Worm (Caenorhabditis elegans): Measurements from ENCODE around the gene srw-123.

Gene srw-123

ce11 chrV:2979978-2980377, 4.8 kb upstream of the srw-123 start, which contains the start of gene srw-118:
srw-118 (minus strand) TSS chrV:2980078.
- TF ChIP-seq mab-9 (GFP tag; IDR thresholded peaks at IDR 0.05) (no peak), dsc-1 (tag; optimal IDR thresholded peaks at IDR 0.05) (no peak), zag-1 (tag; optimal IDR thresholded peaks at IDR 0.05) (no peak), unc-30 (tag; optimal IDR thresholded peaks at IDR 0.05) (no peak), elt-3 (tag; optimal IDR thresholded peaks at IDR 0.05) (no peak), pag-3 (tag; optimal IDR thresholded peaks at IDR 0.05; ENCODE audit: borderline replicate concordance, insufficient read depth) (no peak), sup-37 (GFP tag; optimal IDR thresholded peaks at IDR 0.05) (no peak), lin-13 (GFP tag; optimal IDR thresholded peaks at IDR 0.05) (no peak), nhr-71 (tag; optimal IDR thresholded peaks at IDR 0.05) (no peak), grh-1 (GFP tag; IDR thresholded peaks at IDR 0.05) (no peak), hlh-4 (tag; optimal IDR thresholded peaks at IDR 0.05) (no peak), isw-1 (GFP tag; IDR thresholded peaks at IDR 0.05) (no peak), skn-1 (tag; optimal IDR thresholded peaks at IDR 0.05) (no peak), lin-14 (GFP tag; optimal IDR thresholded peaks at IDR 0.05) (no peak), ztf-11 (tag; optimal IDR thresholded peaks at IDR 0.05) (no peak), unc-86 (tag; optimal IDR thresholded peaks at IDR 0.05) (no peak)

ce11 chrV:2976287-2976686, 1.1 kb upstream of the srw-123 start, which contains the start of gene srw-124:
srw-124 (plus strand) TSS chrV:2976587.
- TF ChIP-seq nhr-237 (tag; optimal IDR thresholded peaks at IDR 0.05), result no peak
- TF ChIP-seq lsy-2 (tag; optimal IDR thresholded peaks at IDR 0.05), result no peak
- no peak for TF ChIP-seq mab-9 (GFP tag; IDR thresholded peaks at IDR 0.05)
- TF ChIP-seq hlh-17 (GFP tag; optimal IDR thresholded peaks at IDR 0.05; ENCODE audit: borderline replicate concordance), result no peak
- no peak for TF ChIP-seq mdl-1 (tag; optimal IDR thresholded peaks at IDR 0.05)
- no peak for TF ChIP-seq F16B12.6 (tag; optimal IDR thresholded peaks at IDR 0.05)
- TF ChIP-seq unc-98 (GFP tag; IDR thresholded peaks at IDR 0.05), result no peak
- no peak for TF ChIP-seq ceh-88 (GFP tag; IDR thresholded peaks at IDR 0.05)
- TF ChIP-seq hpl-2 (GFP tag; optimal IDR thresholded peaks at IDR 0.05), result no peak
- no peak for TF ChIP-seq aha-1 (tag; optimal IDR thresholded peaks at IDR 0.05)
- no peak for TF ChIP-seq egl-27 (tag; optimal IDR thresholded peaks at IDR 0.05)
- no peak for TF ChIP-seq egl-13 (tag; optimal IDR thresholded peaks at IDR 0.05)
- no peak for TF ChIP-seq nhr-20 (tag; optimal IDR thresholded peaks at IDR 0.05)
- TF ChIP-seq irx-1 (tag; optimal IDR thresholded peaks at IDR 0.05), result no peak
- no peak for TF ChIP-seq fkh-8 (tag; optimal IDR thresholded peaks at IDR 0.05)
- TF ChIP-seq ceh-82 (tag; optimal IDR thresholded peaks at IDR 0.05), result no peak
- TF ChIP-seq mef-2 (tag; optimal IDR thresholded peaks at IDR 0.05), result no peak
- no peak for TF ChIP-seq snu-23 (GFP tag; optimal IDR thresholded peaks at IDR 0.05)
- no peak for TF ChIP-seq nhr-47 (tag; optimal IDR thresholded peaks at IDR 0.05)

ce11 chrV:2971307-2971999, 3.7 kb downstream of the srw-123 start, which contains the start of gene srw-129:
srw-129 (plus strand) TSS chrV:2971949.
- TF ChIP-seq egl-27 (tag; optimal IDR thresholded peaks at IDR 0.05) (no peak), aha-1 (tag; optimal IDR thresholded peaks at IDR 0.05) (no peak), ztf-4 (tag; optimal IDR thresholded peaks at IDR 0.05) (no peak), ztf-11 (tag; optimal IDR thresholded peaks at IDR 0.05) (no peak), swsn-7 (tag; optimal IDR thresholded peaks at IDR 0.05) (no peak), alr-1 (tag; optimal IDR thresholded peaks at IDR 0.05; ENCODE audit: borderline replicate concordance) (no peak), fkh-8 (tag; optimal IDR thresholded peaks at IDR 0.05) (no peak), lin-14 (GFP tag; optimal IDR thresholded peaks at IDR 0.05) (no peak)

Measured in whole organism, L1 larva.